Worm (Caenorhabditis elegans) whole organism, young adult: Measurements from ENCODE around the gene lgc-20.

ENCODE experiments used
- B0019.2 ChIP-seq: fragments of 200-800 bp; sonication (Bioruptor generic); conservative IDR thresholded peaks from 2 replicates; pipeline ENCODE4 v1.3.6; 2022; ENCODE audit warnings: missing genetic modification reagents, missing genetic modification characterization, missing compliant biosample characterization
- C06A6.2 ChIP-seq: fragments of 200-800 bp; sonication (Bioruptor generic); conservative IDR thresholded peaks from 2 replicates; pipeline ENCODE4 v1.3.6; 2022; ENCODE audit warnings: missing genetic modification characterization, missing compliant biosample characterization
- F22D6.2 ChIP-seq: sonication (generic microtip); optimal IDR thresholded peaks from 2 replicates; lab custom pipeline; 2016; ENCODE audit warnings: mild to moderate bottlenecking, missing genetic modification characterization, missing compliant biosample characterization
- F23B12.7 ChIP-seq: sonication (generic microtip); optimal IDR thresholded peaks from 2 replicates; lab custom pipeline; 2017; ENCODE audit warnings: missing genetic modification characterization, mild to moderate bottlenecking, missing compliant biosample characterization, antibody characterized with exemption, moderate library complexity; ENCODE audit not compliant: insufficient read depth
- F33H1.4 ChIP-seq: fragments of 200-800 bp; sonication (Bioruptor generic); IDR thresholded peaks from 2 replicates; pipeline ENCODE4 v1.3.6; 2022; ENCODE audit warnings: missing genetic modification reagents, missing genetic modification characterization, missing compliant biosample characterization
- F49E8.2 ChIP-seq: sonication (generic microtip); optimal IDR thresholded peaks from 3 replicates; lab custom pipeline; 2017; ENCODE audit warnings: missing genetic modification characterization, mild to moderate bottlenecking, missing compliant biosample characterization, antibody characterized with exemption, moderate library complexity; ENCODE audit not compliant: insufficient read depth
- K12H6.12 ChIP-seq: fragments of 200-800 bp; sonication (Bioruptor generic); optimal IDR thresholded peaks from 2 replicates; lab custom pipeline; 2018; ENCODE audit warnings: mild to moderate bottlenecking, missing genetic modification characterization, missing compliant biosample characterization
- ZK185.1 ChIP-seq: sonication (generic microtip); optimal IDR thresholded peaks from 2 replicates; lab custom pipeline; 2016; ENCODE audit warnings: mild to moderate bottlenecking, missing genetic modification characterization, missing compliant biosample characterization; ENCODE audit not compliant: poor library complexity, severe bottlenecking
- aptf-2 ChIP-seq: fragments of 200-800 bp; sonication (Bioruptor generic); conservative IDR thresholded peaks from 2 replicates; pipeline ENCODE4 v1.3.6; 2022; ENCODE audit warnings: missing genetic modification reagents, missing genetic modification characterization, missing compliant biosample characterization
- aptf-3 ChIP-seq: fragments of 200-800 bp; sonication (Bioruptor generic); IDR thresholded peaks from 2 replicates; pipeline ENCODE4 v1.3.6; 2022; ENCODE audit warnings: missing genetic modification characterization, missing compliant biosample characterization
- attf-3 ChIP-seq: fragments of 200-800 bp; sonication (Bioruptor generic); conservative IDR thresholded peaks from 2 replicates; pipeline ENCODE4 v1.3.6; 2022; ENCODE audit warnings: missing genetic modification reagents, missing genetic modification characterization, missing compliant biosample characterization
- bed-1 ChIP-seq: fragments of 200-800 bp; sonication (Bioruptor generic); IDR thresholded peaks from 2 replicates; pipeline ENCODE4 v1.3.6; 2022; ENCODE audit warnings: missing genetic modification reagents, missing genetic modification characterization, missing compliant biosample characterization
- bed-2 ChIP-seq: fragments of 200-800 bp; sonication (Bioruptor generic); IDR thresholded peaks from 2 replicates; pipeline ENCODE4 v1.3.6; 2022; ENCODE audit warnings: missing genetic modification reagents, missing genetic modification characterization, missing compliant biosample characterization
- cebp-1 ChIP-seq, 2 experiments: fragments of 200-800 bp in 1 of 2; sonication (Bioruptor generic) in 1 of 2; sonication (generic microtip) in 1 of 2; IDR thresholded peaks in 1 of 2; optimal IDR thresholded peaks in 1 of 2; 2 replicates each; pipeline versions ENCODE4 v1.3.6 to Lab custom; 2017 to 2022; ENCODE audit warnings: missing compliant biosample characterization in 2 of 2, missing genetic modification characterization in 2 of 2, mild to moderate bottlenecking in 1 of 2, missing genetic modification reagents in 1 of 2, moderate library complexity in 1 of 2
- ceh-27 ChIP-seq: fragments of 200-800 bp; sonication (Bioruptor generic); optimal IDR thresholded peaks from 2 replicates; lab custom pipeline; 2018; ENCODE audit warnings: mild to moderate bottlenecking, missing genetic modification characterization, moderate library complexity, missing compliant biosample characterization
- ceh-58 ChIP-seq: fragments of 200-800 bp; sonication (Bioruptor generic); IDR thresholded peaks from 2 replicates; pipeline ENCODE4 v1.3.6; 2022; ENCODE audit warnings: missing genetic modification characterization, missing compliant biosample characterization
- dox-1 ChIP-seq: fragments of 200-800 bp; sonication (Bioruptor generic); IDR thresholded peaks from 2 replicates; pipeline ENCODE4 v1.3.6; 2022; ENCODE audit warnings: missing genetic modification reagents, missing genetic modification characterization, missing compliant biosample characterization
- efl-1 ChIP-seq: fragments of 150-350 bp; optimal IDR thresholded peaks from 2 replicates; lab custom pipeline; 2014; ENCODE audit warnings: missing biosample characterization, missing genetic modification reagents, missing genetic modification characterization
- egl-18 ChIP-seq: fragments of 200-800 bp; sonication (Bioruptor generic); IDR thresholded peaks from 2 replicates; pipeline ENCODE4 v1.3.6; 2022; ENCODE audit warnings: missing genetic modification reagents, missing genetic modification characterization, missing compliant biosample characterization
- egrh-3 ChIP-seq: fragments of 200-800 bp; sonication (Bioruptor generic); IDR thresholded peaks from 2 replicates; pipeline ENCODE4 v1.3.6; 2022; ENCODE audit warnings: missing genetic modification reagents, missing genetic modification characterization, missing compliant biosample characterization
- hlh-26 ChIP-seq: fragments of 200-800 bp; sonication (Bioruptor generic); conservative IDR thresholded peaks from 2 replicates; pipeline ENCODE4 v1.3.6; 2022; ENCODE audit warnings: missing genetic modification reagents, missing genetic modification characterization, missing compliant biosample characterization
- hmg-1.2 ChIP-seq: fragments of 200-800 bp; sonication (Bioruptor generic); IDR thresholded peaks from 2 replicates; pipeline ENCODE4 v1.3.6; 2022; ENCODE audit warnings: missing genetic modification reagents, missing genetic modification characterization, missing compliant biosample characterization
- hmg-20 ChIP-seq: fragments of 200-800 bp; sonication (Bioruptor generic); IDR thresholded peaks from 2 replicates; pipeline ENCODE4 v1.3.6; 2022; ENCODE audit warnings: missing genetic modification reagents, missing genetic modification characterization, missing compliant biosample characterization
- hsf-1 ChIP-seq: fragments of 200-800 bp; sonication (Bioruptor generic); IDR thresholded peaks from 2 replicates; pipeline ENCODE4 v1.3.6; 2022; ENCODE audit warnings: missing genetic modification reagents, missing genetic modification characterization, missing compliant biosample characterization
- lin-40 ChIP-seq: sonication (generic microtip); optimal IDR thresholded peaks from 2 replicates; lab custom pipeline; 2016; ENCODE audit warnings: missing genetic modification characterization, mild to moderate bottlenecking, missing compliant biosample characterization, missing genotype, missing genetic modification reagents
- madf-6 ChIP-seq: fragments of 200-800 bp; sonication (Bioruptor generic); IDR thresholded peaks from 2 replicates; pipeline ENCODE4 v1.3.6; 2022; ENCODE audit warnings: missing genetic modification reagents, missing genetic modification characterization, missing compliant biosample characterization
- mcd-1 ChIP-seq: fragments of 200-800 bp; sonication (Bioruptor generic); IDR thresholded peaks from 2 replicates; pipeline ENCODE4 v1.3.6; 2022; ENCODE audit warnings: missing genetic modification reagents, missing genetic modification characterization, missing compliant biosample characterization
- mel-28 ChIP-seq: sonication (generic microtip); optimal IDR thresholded peaks from 2 replicates; lab custom pipeline; 2016; ENCODE audit warnings: borderline replicate concordance, mild to moderate bottlenecking, missing genetic modification characterization, missing compliant biosample characterization
- nhr-120 ChIP-seq: fragments of 200-800 bp; sonication (Bioruptor generic); IDR thresholded peaks from 2 replicates; pipeline ENCODE4 v1.3.6; 2022; ENCODE audit warnings: missing genetic modification characterization, missing compliant biosample characterization
- nhr-80 ChIP-seq: sonication (generic microtip); optimal IDR thresholded peaks from 2 replicates; lab custom pipeline; 2016; ENCODE audit warnings: missing genetic modification characterization, missing compliant biosample characterization
- rpc-1 ChIP-seq, 2 experiments: fragments of 150-350 bp in 1 of 2; sonication (generic microtip) in 1 of 2; optimal IDR thresholded peaks; 2 replicates each; lab custom pipeline; 2014 to 2018; ENCODE audit warnings: missing biosample characterization in 1 of 2, missing genetic modification characterization in 1 of 2, missing genetic modification reagents in 1 of 2, missing genotype in 1 of 2
- snpc-3.4 ChIP-seq: sonication (generic microtip); optimal IDR thresholded peaks from 2 replicates; lab custom pipeline; 2017; ENCODE audit warnings: missing genetic modification characterization, mild to moderate bottlenecking, missing compliant biosample characterization, antibody characterized with exemption, moderate library complexity, missing genotype, missing genetic modification reagents
- sptf-2 ChIP-seq: fragments of 200-800 bp; sonication (Bioruptor generic); optimal IDR thresholded peaks from 2 replicates; lab custom pipeline; 2018; ENCODE audit warnings: mild to moderate bottlenecking, missing genetic modification characterization, missing compliant biosample characterization
- unc-130 ChIP-seq: sonication (generic microtip); optimal IDR thresholded peaks from 2 replicates; lab custom pipeline; 2016; ENCODE audit warnings: missing genetic modification reagents, missing genetic modification characterization, missing compliant biosample characterization
- xnd-1 ChIP-seq: sonication (generic microtip); optimal IDR thresholded peaks from 2 replicates; lab custom pipeline; 2016; ENCODE audit warnings: missing genotype, missing genetic modification reagents, missing genetic modification characterization, missing compliant biosample characterization
- ztf-26 ChIP-seq: sonication (generic microtip); optimal IDR thresholded peaks from 2 replicates; lab custom pipeline; 2017; ENCODE audit warnings: missing genetic modification characterization, missing compliant biosample characterization

The lgc-20 gene

DNA sequence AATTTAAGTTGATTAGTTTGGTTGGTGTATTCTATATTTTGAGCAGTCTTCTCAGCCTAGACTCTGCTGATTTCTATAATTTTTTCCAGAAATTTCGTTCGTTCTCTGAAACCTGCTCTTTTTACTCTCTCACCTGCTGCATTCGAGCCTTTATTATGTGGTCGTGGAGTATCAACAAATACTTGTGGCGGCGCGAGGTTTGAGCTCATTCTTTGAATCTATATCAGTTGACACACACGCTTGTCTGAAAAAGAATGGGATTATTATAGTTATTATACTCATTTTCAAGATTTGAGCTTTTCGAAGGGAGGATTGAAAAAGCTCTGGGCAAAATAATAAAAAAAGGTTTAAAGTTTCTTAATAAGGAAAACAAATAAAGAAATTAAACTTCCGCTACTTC lies 32.6 kb upstream of the lgc-20 start:
- TF ChIP-seq hlh-26 (GFP tag; lab: Robert Waterston, UW): no peak
- TF ChIP-seq mcd-1 (GFP tag; lab: Robert Waterston, UW): no peak
- TF ChIP-seq ceh-58 (GFP tag; lab: Robert Waterston, UW): no peak
- no peak for TF ChIP-seq ztf-26 (tag; lab: Kevin White, UChicago)

DNA sequence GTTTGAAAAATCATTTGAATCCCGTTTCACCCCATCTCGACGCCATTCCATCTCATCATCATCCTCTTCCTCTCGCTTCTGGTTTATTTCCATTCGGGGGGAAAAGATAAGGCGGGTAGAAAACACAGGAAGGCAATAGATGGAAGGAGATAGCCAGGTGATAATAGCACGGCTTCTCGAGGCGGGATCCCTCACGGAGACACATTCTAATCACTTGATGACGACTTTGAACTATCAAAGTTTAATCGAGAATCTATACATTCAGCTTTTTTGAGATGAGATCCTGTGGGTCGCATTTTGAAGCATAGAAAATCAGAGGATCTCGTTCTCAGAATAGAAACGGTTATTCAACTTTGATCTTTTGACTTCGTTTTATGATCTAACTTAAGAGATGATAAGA lies 28.6 kb upstream of the lgc-20 start, which contains the start of gene C33B4.2:
Gene C33B4.2 (minus strand): TSS at position 165 of the 400 bp plus-strand sequence.
- TF ChIP-seq aptf-3: no peak
- TF ChIP-seq lin-40: no peak
- no peak for TF ChIP-seq unc-130 (GFP tag; lab: Kevin White, UChicago)
- TF ChIP-seq egl-18 (GFP tag; lab: Robert Waterston, UW): no peak
- TF ChIP-seq xnd-1 (tag; lab: Kevin White, UChicago): no peak
- no peak for TF ChIP-seq cebp-1 (GFP tag; IDR thresholded peaks at IDR 0.05; lab: Robert Waterston, UW)
- TF ChIP-seq cebp-1 (tag; optimal IDR thresholded peaks at IDR 0.05; lab: Kevin White, UChicago): no peak
- TF ChIP-seq attf-3: no peak
- TF ChIP-seq sptf-2: no peak
- TF ChIP-seq F22D6.2 (tag; lab: Kevin White, UChicago): no peak
- TF ChIP-seq rpc-1 (optimal IDR thresholded peaks at IDR 0.05; lab: Kevin White, UChicago): no peak
- no peak for TF ChIP-seq rpc-1 (tag; optimal IDR thresholded peaks at IDR 0.05; lab: Kevin White, UChicago)
- no peak for TF ChIP-seq madf-6 (GFP tag; lab: Robert Waterston, UW)
- TF ChIP-seq ceh-27 (GFP tag; lab: Kevin White, UChicago): no peak
- TF ChIP-seq K12H6.12 (tag; lab: Kevin White, UChicago): no peak
- TF ChIP-seq nhr-120 (GFP tag; lab: Robert Waterston, UW): no peak

DNA sequence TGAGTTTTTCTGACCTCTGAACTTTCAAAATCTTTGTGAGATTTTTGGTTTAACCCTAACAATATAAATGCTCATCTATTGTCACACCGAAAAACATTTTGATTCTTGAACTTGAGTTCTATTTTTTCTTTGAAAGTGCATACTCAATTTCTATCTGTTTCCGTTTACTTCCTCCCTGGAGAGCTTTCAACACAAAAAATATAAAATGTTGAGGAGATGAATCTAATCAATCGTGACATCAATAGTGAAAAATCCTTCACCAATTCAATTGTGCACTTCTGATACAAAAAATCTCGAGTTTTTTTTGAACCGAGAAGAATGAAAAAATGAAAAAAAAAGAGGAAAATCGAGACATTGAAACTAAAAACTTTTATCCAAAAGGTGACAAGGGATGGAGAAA lies 18.3 kb upstream of the lgc-20 start:
- TF ChIP-seq hmg-20 (GFP tag; lab: Robert Waterston, UW) (no peak), snpc-3.4 (tag; lab: Kevin White, UChicago) (no peak), hmg-1.2 (GFP tag; lab: Robert Waterston, UW) (no peak), efl-1 (GFP tag; lab: Kevin White, UChicago) (no peak), egrh-3 (GFP tag; lab: Robert Waterston, UW) (no peak), nhr-80 (tag; lab: Kevin White, UChicago) (no peak), aptf-2 (GFP tag; lab: Robert Waterston, UW) (no peak), dox-1 (GFP tag; lab: Robert Waterston, UW) (no peak), F49E8.2 (tag; lab: Kevin White, UChicago) (no peak), F33H1.4 (GFP tag; lab: Robert Waterston, UW) (no peak), C06A6.2 (GFP tag; lab: Robert Waterston, UW) (no peak), mel-28 (tag; lab: Kevin White, UChicago) (no peak), hsf-1 (GFP tag; lab: Robert Waterston, UW) (no peak), B0019.2 (GFP tag; lab: Robert Waterston, UW) (no peak), lin-40 (no peak), bed-1 (GFP tag; lab: Robert Waterston, UW) (no peak), ZK185.1 (no peak), bed-2 (GFP tag; lab: Robert Waterston, UW) (no peak), sptf-2 (no peak), F23B12.7 (no peak)
